Worm (Caenorhabditis elegans) whole organism, L4/young adult: ENCODE measurements around the gene K03B4.8.

ENCODE experiments used
- W03F9.2 ChIP-seq: fragments of 150-350 bp; optimal IDR thresholded peaks from 2 replicates; lab custom pipeline; 2014; ENCODE audit warnings: missing biosample characterization, missing genetic modification characterization
- dao-5 ChIP-seq: sonication (generic microtip); optimal IDR thresholded peaks from 2 replicates; lab custom pipeline; 2016; ENCODE audit warnings: missing genotype, missing genetic modification characterization, moderate library complexity, missing compliant biosample characterization
- him-1 ChIP-seq: sonication (generic microtip); optimal IDR thresholded peaks from 2 replicates; lab custom pipeline; 2016; ENCODE audit warnings: missing genotype, missing genetic modification reagents, missing genetic modification characterization, missing compliant biosample characterization

The K03B4.8 gene

DNA sequence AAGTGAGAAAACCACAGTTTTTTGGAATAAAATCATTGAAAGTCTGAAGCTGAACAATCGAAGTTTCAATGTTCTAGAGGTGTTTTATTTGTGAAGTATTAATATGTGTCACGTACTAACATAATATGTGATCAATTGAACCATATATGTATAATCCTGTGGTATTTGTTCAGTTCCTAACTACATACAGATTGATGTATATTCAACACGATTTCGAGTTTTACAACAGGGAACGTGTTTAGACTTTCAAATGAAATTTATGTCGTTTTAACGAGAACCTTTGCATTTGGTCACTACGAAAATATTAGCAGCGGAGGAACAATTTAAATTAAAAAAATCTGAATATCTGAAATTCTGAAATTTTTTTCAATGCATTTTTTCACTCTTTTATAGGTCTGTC is at the start of gene K03B4.8:
K03B4.8 (minus strand) TSS at position 101 of the 400 bp plus-strand sequence.
- TF ChIP-seq him-1 (no peak), dao-5 (no peak)

DNA sequence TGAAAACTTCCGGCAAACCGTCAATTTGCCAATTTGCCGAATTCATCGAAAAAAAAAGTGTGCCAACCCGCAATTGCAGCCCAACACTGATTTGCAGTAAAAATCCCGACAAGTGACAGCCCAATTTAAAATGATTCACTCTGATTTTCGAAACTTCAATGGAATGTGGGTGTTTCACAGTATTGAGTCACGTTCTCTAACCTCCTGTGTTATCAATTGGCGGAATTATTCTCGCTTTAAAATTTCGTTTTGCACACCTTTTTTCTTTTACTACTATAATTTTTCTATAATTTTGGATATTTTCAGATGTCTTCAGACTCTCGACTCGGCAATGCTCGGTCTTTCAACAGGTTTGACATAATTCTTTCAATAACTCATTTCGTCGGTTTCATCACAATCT is 47.9 kb upstream of the K03B4.8 start, which contains the start of gene F39G3.5:
F39G3.5 (plus strand) TSS at position 301 of the 400 bp plus-strand sequence.
- TF ChIP-seq dao-5 = no peak
- no peak for TF ChIP-seq W03F9.2 (tag; lab: Kevin White, UChicago)
- no peak for TF ChIP-seq him-1

DNA sequence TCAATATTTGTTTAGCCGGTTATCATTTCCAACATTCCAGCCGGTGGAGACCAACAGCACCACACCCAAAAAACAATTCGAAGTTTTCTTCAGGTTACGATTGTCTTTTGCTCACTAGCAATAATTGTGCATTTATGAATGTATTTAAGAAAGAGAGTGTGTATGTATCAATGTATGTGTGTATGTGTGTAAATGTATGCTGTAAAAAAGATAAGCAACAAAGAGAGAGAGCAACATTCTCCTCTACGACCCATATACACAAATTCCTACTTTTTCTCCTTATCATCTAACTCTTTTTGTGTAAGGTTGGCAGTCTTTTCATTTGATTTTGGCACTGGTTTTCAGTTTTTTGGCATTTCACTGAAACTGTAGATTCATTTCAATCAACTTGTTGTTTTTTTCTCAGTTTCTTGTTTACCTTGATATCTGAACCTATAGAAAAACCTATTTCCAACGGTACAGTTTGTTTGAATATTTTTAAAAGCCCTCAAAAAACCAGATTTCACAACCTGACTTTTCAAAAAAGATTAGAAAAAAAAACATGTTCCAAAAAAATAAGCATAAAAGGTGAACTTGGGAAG is 46.6 kb upstream of the K03B4.8 start:
- TF ChIP-seq W03F9.2 (tag; lab: Kevin White, UChicago) (no peak), him-1 (no peak), dao-5 (no peak)

DNA sequence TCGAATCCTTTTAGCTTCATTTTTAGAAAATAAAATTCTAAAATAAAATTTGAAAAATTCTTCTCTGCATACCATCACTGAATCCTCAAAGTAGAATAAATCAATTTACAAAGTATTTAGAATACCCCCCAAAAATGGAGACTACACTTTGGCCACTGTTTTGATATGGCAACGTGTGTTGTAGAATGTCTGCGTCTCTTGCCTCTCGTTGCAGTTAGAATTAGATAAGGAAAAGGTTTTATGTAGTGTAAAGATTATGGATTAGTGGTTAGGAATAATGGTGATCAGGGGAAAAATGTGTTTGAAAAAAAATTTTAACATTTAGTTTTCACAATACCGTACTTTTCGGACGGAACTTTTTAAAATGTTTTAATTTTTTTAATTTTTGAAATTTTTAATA is 45.6 kb upstream of the K03B4.8 start, which contains the start of gene prx-6:
prx-6 (minus strand) TSS at position 129 of the 400 bp plus-strand sequence.
- TF ChIP-seq him-1 (no peak), dao-5 (no peak), W03F9.2 (tag; lab: Kevin White, UChicago) (no peak)

DNA sequence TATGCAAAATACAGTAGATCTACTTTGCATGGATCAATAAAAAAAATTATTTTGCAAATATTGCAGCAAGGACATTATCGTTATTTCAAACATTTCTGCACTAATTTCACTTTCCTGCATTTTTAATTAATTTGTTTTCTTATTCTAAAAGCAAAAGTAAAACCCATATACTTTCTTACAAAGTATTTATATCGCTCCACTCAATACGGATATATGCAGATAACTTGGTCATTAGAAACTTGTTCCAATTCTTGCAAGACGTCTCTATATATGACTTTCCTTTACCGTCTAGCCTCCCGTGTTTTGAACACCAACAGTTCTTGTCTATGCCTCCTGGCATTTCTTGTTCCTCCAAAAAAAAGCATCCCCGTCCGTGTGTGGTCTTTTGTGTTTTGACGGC is 36.1 kb upstream of the K03B4.8 start, which contains the start of gene oac-24:
oac-24 (plus strand) TSS at position 301 of the 400 bp plus-strand sequence.
- TF ChIP-seq him-1 (no peak), dao-5 (no peak), W03F9.2 (tag; lab: Kevin White, UChicago) (no peak)

DNA sequence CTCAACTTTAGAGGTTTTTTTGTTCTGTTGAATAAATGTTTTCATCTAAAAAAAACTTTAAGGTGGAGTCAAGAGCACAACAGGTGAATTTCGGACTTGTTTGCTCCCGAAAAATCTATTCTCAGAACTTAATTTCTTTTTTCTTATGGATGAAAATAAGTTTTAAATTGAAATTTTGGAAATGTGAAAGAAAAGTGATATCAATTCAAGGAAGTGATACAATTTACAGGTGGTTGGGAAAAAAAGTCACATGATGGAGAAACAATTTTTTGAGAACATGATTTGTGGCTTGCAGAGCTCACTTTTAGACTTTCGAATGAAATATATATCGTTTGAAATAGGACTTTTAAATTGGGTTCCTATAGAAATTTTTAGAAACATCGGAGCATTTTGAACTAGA is 33.2 kb upstream of the K03B4.8 start:
- TF ChIP-seq W03F9.2 (tag; lab: Kevin White, UChicago) (no peak), him-1 (no peak), dao-5 (no peak)

DNA sequence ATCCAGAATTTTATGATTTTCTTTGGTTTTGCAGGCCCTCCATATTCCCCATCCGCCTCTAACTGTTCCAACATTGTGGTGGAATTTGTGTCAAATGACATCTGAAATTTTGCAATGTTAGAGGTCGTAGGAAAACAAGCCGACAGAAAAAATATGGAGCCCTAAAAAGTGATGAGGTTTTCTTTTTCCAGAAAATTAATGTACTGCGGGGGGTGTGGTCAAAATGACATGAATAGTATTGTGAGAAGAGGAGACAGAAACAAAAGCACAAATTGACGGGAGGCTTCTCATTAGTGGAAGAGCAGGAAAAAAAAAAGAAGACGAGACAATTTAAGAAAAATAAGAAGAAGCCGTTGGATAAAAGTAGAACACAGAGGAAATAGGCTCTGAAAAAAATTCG is 25.8 kb upstream of the K03B4.8 start, which contains the start of gene ZC266.1:
ZC266.1 (minus strand) TSS at position 101 of the 400 bp plus-strand sequence.
- TF ChIP-seq W03F9.2 (tag; lab: Kevin White, UChicago) = no peak
- TF ChIP-seq dao-5 = no peak
- no peak for TF ChIP-seq him-1

DNA sequence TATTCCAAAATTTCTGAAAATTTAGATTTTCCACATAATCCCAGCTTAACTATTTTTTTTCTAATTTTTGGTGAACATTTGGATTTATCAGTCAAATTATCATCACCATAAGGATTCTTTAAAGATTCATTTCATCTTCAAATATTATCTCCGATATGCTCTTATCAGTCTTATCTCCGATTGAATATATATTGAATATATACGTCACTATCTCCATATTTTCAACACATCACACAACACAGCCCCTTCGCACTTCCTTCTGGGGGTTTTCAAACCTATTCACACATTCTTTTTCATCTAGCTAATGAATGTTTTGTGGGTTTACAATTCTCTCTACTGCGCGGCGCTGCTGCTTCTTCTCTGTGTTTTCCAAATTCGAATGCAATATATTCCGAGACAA is 24.3 kb upstream of the K03B4.8 start:
- no peak for TF ChIP-seq dao-5
- TF ChIP-seq him-1 = no peak
- TF ChIP-seq W03F9.2 (tag; lab: Kevin White, UChicago) = no peak

DNA sequence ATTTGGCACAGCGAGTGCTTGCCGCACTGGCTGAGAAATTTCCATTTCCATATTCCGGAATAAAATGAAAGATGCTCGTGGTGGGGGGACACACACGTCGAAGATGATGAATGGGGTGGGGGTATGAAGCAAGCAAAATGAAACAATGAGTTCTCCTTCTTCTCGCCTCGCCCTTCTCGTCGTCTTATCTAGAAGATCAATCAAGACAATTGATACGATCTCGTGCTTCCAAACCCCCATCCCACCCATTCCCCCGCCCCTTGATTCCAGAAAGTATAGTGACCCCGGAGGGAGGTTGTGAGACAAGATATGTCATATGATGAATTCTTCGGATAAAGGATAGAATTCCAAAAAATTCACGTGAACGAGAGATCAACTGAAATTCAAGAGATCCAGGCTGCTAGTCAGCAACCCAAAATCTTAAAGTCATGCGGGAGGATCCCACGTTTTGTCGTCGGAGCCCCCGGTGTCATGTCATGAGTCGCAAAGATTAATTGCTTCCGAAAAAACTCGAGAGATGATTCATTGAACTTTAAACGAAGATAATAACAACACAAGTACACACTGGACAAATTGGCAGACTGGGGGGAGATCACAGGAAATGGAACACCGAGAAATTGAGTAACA is 20.2 kb upstream of the K03B4.8 start:
- TF ChIP-seq W03F9.2 (tag; lab: Kevin White, UChicago) = no peak
- TF ChIP-seq dao-5 = no peak
- TF ChIP-seq him-1 = no peak

DNA sequence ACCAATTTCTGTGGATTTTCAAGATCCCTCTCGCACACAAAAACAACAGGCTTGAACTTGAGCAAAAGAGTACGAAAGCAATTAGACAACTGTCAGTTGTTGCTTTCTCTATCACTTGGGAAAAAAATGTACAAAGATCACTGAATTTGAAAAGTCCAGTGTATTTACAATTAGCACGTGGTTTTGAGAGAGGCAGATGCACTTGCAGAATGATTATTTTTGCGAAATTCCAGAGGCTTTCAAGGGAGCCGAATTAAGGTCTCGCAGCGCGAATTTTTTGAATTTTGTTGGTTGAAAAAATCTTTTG is 18.8 kb upstream of the K03B4.8 start:
- no peak for TF ChIP-seq him-1
- no peak for TF ChIP-seq dao-5
- TF ChIP-seq W03F9.2 (tag; lab: Kevin White, UChicago) = no peak

DNA sequence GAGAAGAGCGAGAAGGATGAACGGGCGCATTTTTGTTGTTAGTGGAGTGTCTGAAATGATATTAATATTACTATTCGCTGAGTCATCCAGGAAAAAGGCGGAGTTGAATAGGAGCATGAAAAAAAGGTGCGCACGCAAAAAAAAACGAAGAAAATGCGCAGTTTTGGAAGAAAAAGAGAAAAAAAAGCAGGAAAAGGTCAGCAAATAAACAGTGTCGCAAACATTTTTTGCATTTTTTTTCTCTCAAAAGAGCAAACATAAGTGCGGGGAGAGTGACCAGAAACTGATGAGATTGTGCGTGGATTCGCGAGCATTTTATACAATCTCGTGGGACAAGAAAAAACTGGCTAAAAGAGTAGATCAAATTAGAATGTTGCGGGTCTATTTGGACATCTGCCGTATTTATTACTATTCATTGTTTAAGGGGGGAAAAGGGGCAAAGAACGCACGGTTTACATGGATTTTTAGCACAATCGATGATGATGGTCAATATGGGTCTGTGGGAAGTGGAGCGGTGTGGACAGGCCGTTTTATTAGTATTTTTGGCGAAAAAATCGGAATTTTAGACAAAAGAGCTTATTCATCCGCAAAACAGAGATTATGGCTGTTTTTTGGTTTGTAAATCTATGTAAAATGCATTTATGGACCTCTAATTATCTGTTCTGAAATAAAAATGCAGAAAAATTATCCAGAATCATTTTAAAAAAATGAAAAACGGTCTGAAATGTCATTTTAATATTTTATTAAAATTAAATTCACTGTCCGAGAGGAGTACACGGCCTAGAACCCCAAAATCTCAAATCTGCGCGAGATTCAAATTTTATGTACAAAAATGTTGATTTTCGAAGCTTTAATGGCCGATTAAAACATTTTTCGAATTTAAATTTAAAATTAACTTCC is 18.2 kb upstream of the K03B4.8 start, which contains the start of gene cpg-8:
cpg-8 (minus strand) TSS at position 51 of the 900 bp plus-strand sequence.
- TF ChIP-seq him-1 (no peak), W03F9.2 (tag; lab: Kevin White, UChicago) (no peak), dao-5 (no peak)

DNA sequence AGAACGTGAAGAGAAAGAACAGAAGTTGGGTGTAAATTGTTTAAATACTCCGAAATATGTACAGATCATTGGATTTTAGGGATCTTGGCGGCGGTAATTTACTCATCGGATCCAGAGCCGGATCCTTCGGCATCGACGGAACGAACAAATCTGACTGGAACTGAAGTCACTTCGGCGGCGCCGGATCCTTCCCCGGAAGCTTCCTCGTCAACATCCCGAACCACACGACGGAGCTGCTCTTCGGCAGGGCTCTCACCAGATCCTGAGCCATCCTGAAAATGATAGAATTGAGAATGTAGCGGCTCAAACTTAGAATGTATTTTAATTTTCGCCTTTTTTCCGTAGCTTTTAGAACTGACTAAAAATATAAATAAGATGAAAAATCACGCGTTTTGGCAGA is 17.3 kb upstream of the K03B4.8 start:
- no peak for TF ChIP-seq him-1
- TF ChIP-seq dao-5 = no peak
- no peak for TF ChIP-seq W03F9.2 (tag; lab: Kevin White, UChicago)

DNA sequence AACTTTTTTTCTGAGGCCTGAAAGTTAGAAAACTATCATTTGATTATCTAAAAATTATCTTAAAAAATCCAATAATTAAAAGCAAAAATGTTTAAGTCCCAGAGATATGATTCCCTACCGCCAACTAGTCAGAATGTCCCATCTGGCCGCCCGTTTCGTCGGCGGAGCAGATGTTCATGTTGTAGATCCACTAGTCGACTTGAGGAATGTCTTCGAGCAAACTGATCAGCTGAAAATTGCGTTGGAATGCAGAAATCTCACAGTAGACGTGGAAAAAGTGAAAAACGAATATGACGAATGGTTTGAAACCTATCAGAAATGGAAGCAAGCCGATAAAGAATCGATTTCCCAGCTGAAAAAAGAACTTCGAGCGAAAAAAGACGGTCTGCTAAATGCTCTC is 14.8 kb upstream of the K03B4.8 start, which contains the start of gene K03B4.1:
K03B4.1 (plus strand) TSS at position 97 of the 400 bp plus-strand sequence.
- TF ChIP-seq him-1 (no peak), dao-5 (no peak), W03F9.2 (tag; lab: Kevin White, UChicago) (no peak)

DNA sequence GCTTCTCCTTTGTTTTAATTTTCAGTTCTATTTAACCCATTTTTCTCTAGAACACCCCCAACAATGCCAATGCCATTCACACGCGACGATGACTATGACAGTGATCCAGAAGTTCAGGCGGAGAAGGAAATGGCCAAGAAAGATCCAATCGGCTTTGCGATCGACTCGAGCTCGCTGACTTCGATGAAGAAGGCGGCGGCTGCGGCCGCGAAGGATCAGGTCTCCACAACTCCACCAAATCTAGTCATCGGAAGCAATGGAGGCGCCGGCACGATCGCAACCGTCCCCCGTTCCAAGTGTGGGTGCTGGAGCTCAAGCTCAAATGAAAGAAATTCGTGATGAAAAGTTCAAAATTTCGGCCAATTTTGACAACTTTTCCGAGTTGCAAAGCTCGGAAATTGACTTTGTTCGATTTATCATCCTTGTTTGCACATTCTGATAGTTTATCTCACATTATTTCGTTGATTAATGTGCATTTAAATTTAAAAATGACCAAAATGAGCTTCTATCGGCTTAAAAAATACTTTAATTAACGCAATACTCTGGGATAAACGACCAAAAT is 13.6 kb upstream of the K03B4.8 start, which contains the start of gene K03B4.2:
K03B4.2 (plus strand) TSS at position 51 of the 562 bp plus-strand sequence.
- TF ChIP-seq W03F9.2 (tag; lab: Kevin White, UChicago) = no peak
- no peak for TF ChIP-seq dao-5
- no peak for TF ChIP-seq him-1
